Worm (Caenorhabditis elegans): ENCODE results near the gene nhr-137.

The nhr-137 gene

DNA sequence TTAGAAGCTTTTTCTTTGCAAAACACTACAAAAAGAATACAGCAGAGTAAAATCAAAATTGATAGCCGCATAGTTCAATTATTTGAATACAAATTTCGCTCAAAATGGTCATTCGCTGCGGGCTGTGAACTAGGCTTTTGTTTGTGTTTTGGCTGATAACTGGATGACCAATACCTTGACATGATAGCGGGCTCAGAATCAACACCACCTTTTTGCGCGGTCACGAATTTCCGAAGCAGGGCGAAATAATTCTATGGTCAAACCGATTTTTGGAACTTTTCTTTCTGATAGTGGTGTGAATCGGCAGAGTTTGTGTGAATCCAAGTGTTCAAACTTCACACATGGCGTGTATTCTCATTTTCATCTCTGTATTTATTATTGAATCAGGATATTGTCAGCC is 29.5 kb upstream of the nhr-137 start, which contains the start of the genes F38B6.7 and F38B6.2:
Gene F38B6.7 (minus strand): TSS at position 101 of the 400 bp plus-strand sequence.
Gene F38B6.2 (plus strand): TSS at position 267 of the 400 bp plus-strand sequence.
- TF ChIP-seq tra-1 (GFP tag; IDR thresholded peaks at IDR 0.05): no peak
- TF ChIP-seq F37D6.2 (tag; optimal IDR thresholded peaks at IDR 0.05): no peak
- no peak for TF ChIP-seq lin-39 (tag; optimal IDR thresholded peaks at IDR 0.05)
- TF ChIP-seq jun-1 (tag; optimal IDR thresholded peaks at IDR 0.05): no peak
- TF ChIP-seq T20F7.1 (GFP tag; optimal IDR thresholded peaks at IDR 0.05): no peak
- no peak for TF ChIP-seq lin-13 (GFP tag; optimal IDR thresholded peaks at IDR 0.05)
- no peak for TF ChIP-seq R02D3.7 (tag; optimal IDR thresholded peaks at IDR 0.05)
- no peak for TF ChIP-seq pqm-1 (tag; optimal IDR thresholded peaks at IDR 0.05)
- no peak for TF ChIP-seq nhr-11 (tag; optimal IDR thresholded peaks at IDR 0.05)
- no peak for TF ChIP-seq skn-1 (tag; optimal IDR thresholded peaks at IDR 0.05)
- TF ChIP-seq ceh-62 (tag; optimal IDR thresholded peaks at IDR 0.05): no peak
- no peak for TF ChIP-seq spr-3 (GFP tag; optimal IDR thresholded peaks at IDR 0.05)

- TF ChIP-seq ceh-82 (tag; optimal IDR thresholded peaks at IDR 0.05) (no peak), hlh-30 (tag; optimal IDR thresholded peaks at IDR 0.05; ENCODE audit: insufficient read depth) (no peak), php-3 (GFP tag; IDR thresholded peaks at IDR 0.05) (no peak), daf-16 (GFP tag; optimal IDR thresholded peaks at IDR 0.05) (no peak), daf-16 (tag; optimal IDR thresholded peaks at IDR 0.05) (no peak), Y5F2A.4 (GFP tag; optimal IDR thresholded peaks at IDR 0.05) (no peak), ceh-20 (GFP tag; IDR thresholded peaks at IDR 0.05) (no peak), spr-3 (GFP tag; optimal IDR thresholded peaks at IDR 0.05) (no peak), ces-1 (GFP tag; optimal IDR thresholded peaks at IDR 0.05) (no peak), nhr-42 (GFP tag; IDR thresholded peaks at IDR 0.05) (no peak), fos-1 (tag; optimal IDR thresholded peaks at IDR 0.05) (no peak), ceh-44 (GFP tag; IDR thresholded peaks at IDR 0.05) (no peak), T26A8.4 (GFP tag; IDR thresholded peaks at IDR 0.05) (no peak), nhr-10 (tag; optimal IDR thresholded peaks at IDR 0.05) (no peak), lin-1 (GFP tag; IDR thresholded peaks at IDR 0.05) (no peak), D1046.2 (GFP tag; IDR thresholded peaks at IDR 0.05) (no peak), jun-1 (tag; optimal IDR thresholded peaks at IDR 0.05) (no peak), pqm-1 (tag; optimal IDR thresholded peaks at IDR 0.05) (no peak), unc-62 (GFP tag; optimal IDR thresholded peaks at IDR 0.05 in 1 of 2) (no peak), unc-62 (tag; optimal IDR thresholded peaks at IDR 0.05) (no peak)
These were observed 24.5 kb upstream of the nhr-137 start, which contains the start of gene F38B6.3 for ce11 chrX:6693331-6693730. Gene F38B6.3 (plus strand): TSS chrX:6693631.

- TF ChIP-seq Y105C5A.15 (GFP tag; IDR thresholded peaks at IDR 0.05) (no peak), unc-62 (GFP tag; optimal IDR thresholded peaks at IDR 0.05 in 1 of 2) (peak in 1 of 2 experiments; percentile 74), unc-62 (tag; optimal IDR thresholded peaks at IDR 0.05) (no peak)
These were observed 24.1 kb upstream of the nhr-137 start for ce11 chrX:6692896-6693295.

- TF ChIP-seq lir-3 (tag; optimal IDR thresholded peaks at IDR 0.05) (no peak), nhr-77 (tag; optimal IDR thresholded peaks at IDR 0.05) (no peak), lsy-2 (tag; optimal IDR thresholded peaks at IDR 0.05) (no peak), mdt-29 (GFP tag; IDR thresholded peaks at IDR 0.05) (no peak), lim-7 (GFP tag; IDR thresholded peaks at IDR 0.05) (no peak), dpl-1 (GFP tag; optimal IDR thresholded peaks at IDR 0.05) (no peak), spr-1 (tag; optimal IDR thresholded peaks at IDR 0.05) (no peak), egl-27 (tag; optimal IDR thresholded peaks at IDR 0.05) (no peak), aha-1 (tag) (no peak), nhr-111 (GFP tag; optimal IDR thresholded peaks at IDR 0.05) (no peak), R02D3.7 (tag; optimal IDR thresholded peaks at IDR 0.05) (no peak)
These were observed 22.8 kb upstream of the nhr-137 start for ce11 chrX:6691653-6692052.

Measured in whole organism, L4 larva.